Fruit fly (Drosophila melanogaster) whole organism, embryonic: Measurements from ENCODE around the gene CG5196.

ENCODE experiments used
- CG10209 ChIP-seq: fragments of 200-800 bp; sonication (Bioruptor generic); optimal IDR thresholded peaks from 3 replicates; lab custom pipeline; 2017; ENCODE audit warnings: missing biosample characterization, mild to moderate bottlenecking, missing genetic modification characterization, missing genetic modification reagents
- CG10979 ChIP-seq: fragments of 200-800 bp; sonication (Bioruptor generic); optimal IDR thresholded peaks from 2 replicates; lab custom pipeline; 2018; ENCODE audit warnings: missing biosample characterization, mild to moderate bottlenecking, missing genetic modification characterization, moderate library complexity
- CG11085 ChIP-seq: fragments of 200-800 bp; sonication (Bioruptor generic); IDR thresholded peaks from 2 replicates; pipeline ENCODE4 v1.3.6; 2022; ENCODE audit warnings: missing biosample characterization, missing genetic modification characterization
- CG11504 ChIP-seq: fragments of 200-800 bp; sonication (Bioruptor generic); optimal IDR thresholded peaks from 3 replicates; lab custom pipeline; 2019; ENCODE audit warnings: missing biosample characterization, mild to moderate bottlenecking, missing genetic modification characterization, moderate library complexity
- CG11560 ChIP-seq: fragments of 200-800 bp; sonication (Bioruptor generic); IDR thresholded peaks from 3 replicates; pipeline ENCODE4 v1.3.6; 2022; ENCODE audit warnings: missing biosample characterization, missing genetic modification characterization
- CG12071 ChIP-seq: fragments of 200-800 bp; sonication (Bioruptor generic); optimal IDR thresholded peaks from 3 replicates; lab custom pipeline; 2018; ENCODE audit warnings: missing biosample characterization, mild to moderate bottlenecking, missing genetic modification characterization
- CG12155 ChIP-seq: fragments of 200-800 bp; sonication (Bioruptor generic); optimal IDR thresholded peaks from 3 replicates; lab custom pipeline; 2016; ENCODE audit warnings: missing biosample characterization, missing genetic modification characterization
- CG12299 ChIP-seq: fragments of 200-800 bp; sonication (Bioruptor generic); optimal IDR thresholded peaks from 2 replicates; lab custom pipeline; 2018; ENCODE audit warnings: missing biosample characterization, mild to moderate bottlenecking, missing genetic modification characterization
- CG1233 ChIP-seq: fragments of 200-800 bp; sonication (Bioruptor generic); optimal IDR thresholded peaks from 4 replicates; lab custom pipeline; 2018; ENCODE audit warnings: missing biosample characterization, mild to moderate bottlenecking, missing genetic modification characterization
- CG1647 ChIP-seq: fragments of 200-800 bp; sonication (Bioruptor generic); optimal IDR thresholded peaks from 3 replicates; lab custom pipeline; 2016; ENCODE audit warnings: missing biosample characterization, missing genetic modification characterization
- CG16863 ChIP-seq: fragments of 200-800 bp; sonication (Bioruptor generic); optimal IDR thresholded peaks from 3 replicates; lab custom pipeline; 2016; ENCODE audit warnings: missing biosample characterization, missing genetic modification characterization
- CG17186 ChIP-seq: fragments of 200-800 bp; sonication (Bioruptor generic); optimal IDR thresholded peaks from 3 replicates; lab custom pipeline; 2017; ENCODE audit warnings: missing biosample characterization, missing genetic modification reagents, missing genetic modification characterization
- CG2712 ChIP-seq: fragments of 200-800 bp; optimal IDR thresholded peaks from 3 replicates; lab custom pipeline; 2019; ENCODE audit warnings: missing biosample characterization, mild to moderate bottlenecking, missing genetic modification characterization, moderate library complexity
- CG31365 ChIP-seq: fragments of 200-800 bp; sonication (Bioruptor generic); optimal IDR thresholded peaks from 2 replicates; lab custom pipeline; 2018; ENCODE audit warnings: missing biosample characterization, mild to moderate bottlenecking, missing genetic modification characterization
- CG42726 ChIP-seq: fragments of 200-800 bp; sonication (Bioruptor generic); IDR thresholded peaks from 2 replicates; pipeline ENCODE4 v1.3.6; 2022; ENCODE audit warnings: missing biosample characterization, missing genetic modification characterization; ENCODE audit not compliant: partially characterized antibody
- CG4282 ChIP-seq: fragments of 200-800 bp; sonication (Bioruptor generic); optimal IDR thresholded peaks from 2 replicates; lab custom pipeline; 2016; ENCODE audit warnings: missing biosample characterization, missing genetic modification characterization
- CG4617 ChIP-seq: fragments of 200-800 bp; sonication (Bioruptor generic); optimal IDR thresholded peaks from 3 replicates; lab custom pipeline; 2016; ENCODE audit warnings: missing biosample characterization, missing genetic modification characterization, borderline replicate concordance
- CG6272 ChIP-seq: fragments of 200-800 bp; sonication (Bioruptor generic); IDR thresholded peaks from 2 replicates; pipeline ENCODE4 v1.3.6; 2022; ENCODE audit warnings: missing biosample characterization, missing genetic modification characterization
- CG8478 ChIP-seq: fragments of >200 bp; optimal IDR thresholded peaks from 2 replicates; lab custom pipeline; 2018
- CG9215 ChIP-seq: fragments of 200-800 bp; sonication (Bioruptor generic); IDR thresholded peaks from 2 replicates; pipeline ENCODE4 v1.3.6; 2022; ENCODE audit warnings: missing biosample characterization, missing genetic modification characterization
- D19B ChIP-seq: fragments of 200-800 bp; sonication (Bioruptor generic); optimal IDR thresholded peaks from 2 replicates; lab custom pipeline; 2017; ENCODE audit warnings: missing biosample characterization, mild to moderate bottlenecking, missing genetic modification characterization
- Dll ChIP-seq: fragments of 200-800 bp; sonication (Bioruptor generic); IDR thresholded peaks from 4 replicates; pipeline ENCODE4 v1.3.6; 2022; ENCODE audit warnings: missing biosample characterization, missing genetic modification characterization; ENCODE audit not compliant: partially characterized antibody
- Dref ChIP-seq: fragments of 200-800 bp; sonication (Bioruptor generic); IDR thresholded peaks from 2 replicates; pipeline ENCODE4 v1.3.6; 2022; ENCODE audit warnings: missing biosample characterization, missing genetic modification characterization
- Fer3 ChIP-seq: fragments of 200-800 bp; sonication (Bioruptor generic); optimal IDR thresholded peaks from 2 replicates; lab custom pipeline; 2018; ENCODE audit warnings: missing biosample characterization, mild to moderate bottlenecking, missing genetic modification characterization, moderate library complexity
- Hey ChIP-seq: fragments of 200-800 bp; sonication (Bioruptor generic); optimal IDR thresholded peaks from 3 replicates; lab custom pipeline; 2018; ENCODE audit warnings: missing biosample characterization, mild to moderate bottlenecking, missing genetic modification characterization
- Hmx ChIP-seq: fragments of 200-800 bp; sonication (Bioruptor generic); optimal IDR thresholded peaks from 2 replicates; lab custom pipeline; 2016; ENCODE audit warnings: missing biosample characterization, missing genetic modification characterization
- Hsf ChIP-seq: fragments of 200-800 bp; sonication (Bioruptor generic); optimal IDR thresholded peaks from 3 replicates; lab custom pipeline; 2016; ENCODE audit warnings: missing biosample characterization, missing genetic modification characterization
- Neu2 ChIP-seq: fragments of 200-800 bp; sonication (Bioruptor generic); optimal IDR thresholded peaks from 3 replicates; lab custom pipeline; 2016; ENCODE audit warnings: missing biosample characterization, missing genetic modification characterization, borderline replicate concordance
- Taf1 ChIP-seq: fragments of 200-800 bp; sonication (Bioruptor generic); IDR thresholded peaks from 2 replicates; pipeline ENCODE4 v1.3.6; 2022; ENCODE audit warnings: missing biosample characterization, missing genetic modification characterization
- Tbp ChIP-seq: fragments of >200 bp; optimal IDR thresholded peaks from 2 replicates; lab custom pipeline; 2018; ENCODE audit warnings: missing biosample characterization, missing genetic modification characterization
- Xbp1 ChIP-seq: fragments of 200-800 bp; sonication (Bioruptor generic); optimal IDR thresholded peaks from 3 replicates; lab custom pipeline; 2016; ENCODE audit warnings: missing biosample characterization, mild to moderate bottlenecking, missing genetic modification characterization
- amos ChIP-seq: fragments of 200-800 bp; sonication (Bioruptor generic); IDR thresholded peaks from 2 replicates; pipeline ENCODE4 v1.3.6; 2022; ENCODE audit warnings: missing biosample characterization, missing genetic modification characterization; ENCODE audit not compliant: partially characterized antibody
- ato ChIP-seq: fragments of 200-800 bp; sonication (Bioruptor generic); IDR thresholded peaks from 2 replicates; pipeline ENCODE4 v1.3.6; 2022; ENCODE audit warnings: missing biosample characterization, missing genetic modification characterization; ENCODE audit not compliant: partially characterized antibody
- bab2 ChIP-seq: fragments of 200-800 bp; sonication (Bioruptor generic); optimal IDR thresholded peaks from 2 replicates; lab custom pipeline; 2016; ENCODE audit warnings: missing biosample characterization, missing genetic modification characterization
- bigmax ChIP-seq: fragments of 200-800 bp; sonication (Bioruptor generic); optimal IDR thresholded peaks from 2 replicates; lab custom pipeline; 2018; ENCODE audit warnings: missing biosample characterization, mild to moderate bottlenecking, missing genetic modification characterization
- dati ChIP-seq: fragments of 200-800 bp; sonication (Bioruptor generic); IDR thresholded peaks from 2 replicates; pipeline ENCODE4 v1.3.6; 2022; ENCODE audit warnings: missing biosample characterization, missing genetic modification characterization
- dimm ChIP-seq: fragments of 200-800 bp; sonication (Bioruptor generic); IDR thresholded peaks from 2 replicates; pipeline ENCODE4 v1.3.6; 2022; ENCODE audit warnings: missing biosample characterization, missing genetic modification characterization
- fru ChIP-seq: fragments of >200 bp; optimal IDR thresholded peaks from 2 replicates; lab custom pipeline; 2017
- grn ChIP-seq: fragments of 200-800 bp; sonication (Bioruptor generic); optimal IDR thresholded peaks from 3 replicates; lab custom pipeline; 2017; ENCODE audit warnings: missing biosample characterization, missing genetic modification characterization
- ham ChIP-seq: fragments of 200-800 bp; sonication (Bioruptor generic); IDR thresholded peaks from 2 replicates; pipeline ENCODE4 v1.3.6; 2022; ENCODE audit warnings: missing biosample characterization, missing genetic modification characterization
- hth ChIP-seq: fragments of >200 bp; optimal IDR thresholded peaks from 2 replicates; lab custom pipeline; 2017; ENCODE audit warnings: inconsistent platforms
- insv ChIP-seq, 2 experiments: fragments of 200-800 bp; sonication (Bioruptor generic); optimal IDR thresholded peaks; 3 replicates each; lab custom pipeline; 2016 to 2018; ENCODE audit warnings: missing biosample characterization in 2 of 2, missing genetic modification characterization in 2 of 2
- inv ChIP-seq: fragments of 200-800 bp; sonication (Bioruptor generic); IDR thresholded peaks from 2 replicates; pipeline ENCODE4 v1.3.6; 2022; ENCODE audit warnings: missing biosample characterization, missing genetic modification characterization; ENCODE audit not compliant: partially characterized antibody
- lmd ChIP-seq: fragments of 200-800 bp; sonication (Bioruptor generic); IDR thresholded peaks from 2 replicates; pipeline ENCODE4 v1.3.6; 2022; ENCODE audit warnings: missing biosample characterization, missing genetic modification characterization
- pho ChIP-seq: fragments of 200-800 bp; sonication (Bioruptor generic); optimal IDR thresholded peaks from 2 replicates; lab custom pipeline; 2016; ENCODE audit warnings: missing biosample characterization, missing genetic modification characterization
- pnt ChIP-seq: fragments of 200-800 bp; sonication (Bioruptor generic); optimal IDR thresholded peaks from 3 replicates; lab custom pipeline; 2016; ENCODE audit warnings: missing biosample characterization, missing genetic modification characterization
- pum ChIP-seq: fragments of 200-800 bp; sonication (Bioruptor generic); optimal IDR thresholded peaks from 2 replicates; lab custom pipeline; 2016; ENCODE audit warnings: missing biosample characterization, missing genetic modification characterization
- ranshi ChIP-seq: fragments of 200-800 bp; sonication (Bioruptor generic); IDR thresholded peaks from 2 replicates; pipeline ENCODE4 v1.3.6; 2022; ENCODE audit warnings: missing biosample characterization, missing genetic modification characterization
- slou ChIP-seq: fragments of 200-800 bp; sonication (Bioruptor generic); optimal IDR thresholded peaks from 3 replicates; lab custom pipeline; 2016; ENCODE audit warnings: missing biosample characterization, missing genetic modification characterization
- trh ChIP-seq: fragments of 200-800 bp; sonication (Bioruptor generic); optimal IDR thresholded peaks from 2 replicates; lab custom pipeline; 2016; ENCODE audit warnings: missing biosample characterization, missing genetic modification characterization
- yki ChIP-seq: fragments of >200 bp; optimal IDR thresholded peaks from 3 replicates; lab custom pipeline; 2018

Gene CG5196

DNA sequence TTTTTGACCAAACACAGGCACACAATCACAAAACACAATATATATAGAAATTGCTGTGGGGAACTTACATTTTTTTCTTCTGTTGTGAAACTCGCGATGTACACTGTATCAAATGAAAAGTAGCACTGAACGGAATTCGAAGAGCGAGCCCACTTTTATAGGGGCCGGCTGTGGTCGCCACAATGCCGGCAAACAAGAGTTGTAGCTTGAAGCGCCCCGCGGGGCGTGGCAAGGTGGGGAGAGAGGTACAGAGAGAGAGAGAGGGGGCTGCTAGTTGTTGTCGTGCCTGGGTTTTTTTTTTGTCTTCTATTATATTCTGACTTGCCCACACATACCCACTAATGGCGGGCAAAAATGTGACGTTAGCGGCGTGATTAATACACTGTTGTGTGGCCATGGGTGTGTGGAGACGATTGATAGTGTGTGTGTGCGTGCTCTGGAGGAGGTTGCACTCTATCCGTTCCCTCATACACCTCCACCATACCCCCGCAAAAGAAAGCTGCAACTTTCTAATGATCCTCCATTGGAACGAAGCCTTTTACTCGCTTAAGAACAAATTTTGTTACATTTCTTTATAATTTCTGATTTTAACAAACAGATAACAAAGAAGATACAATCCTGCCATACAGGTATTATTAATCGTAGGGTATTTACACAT is 38.9 kb upstream of the CG5196 start, which contains the start of gene GstD1 (continued):
- no peak for TF ChIP-seq insv (GFP tag; optimal IDR thresholded peaks at IDR 0.05; lab: Kevin White, UChicago)
- no peak for TF ChIP-seq Hsf (GFP tag; lab: Kevin White, UChicago)
- no peak for TF ChIP-seq trh (GFP tag; lab: Kevin White, UChicago)
- TF ChIP-seq CG10209, result no peak
- TF ChIP-seq inv (GFP tag; lab: Robert Waterston, UW), result peak; percentile 45; the same call in 1 of the 2 replicates
- TF ChIP-seq CG8478 (lab: Kevin White, UChicago), result no peak
- no peak for TF ChIP-seq CG12071
- TF ChIP-seq ham (GFP tag; lab: Robert Waterston, UW), result no peak
- no peak for TF ChIP-seq Taf1 (GFP tag; lab: Robert Waterston, UW)
- no peak for TF ChIP-seq dimm (GFP tag; lab: Robert Waterston, UW)
- TF ChIP-seq Hmx (GFP tag; lab: Kevin White, UChicago), result no peak
- 0 out of 2 replicates have a peak, but pooled peaks have one; percentile 45 for TF ChIP-seq CG9215 (GFP tag; lab: Robert Waterston, UW)
- no peak for TF ChIP-seq CG11085
- peak; percentile 47 for TF ChIP-seq lmd (GFP tag; lab: Robert Waterston, UW)
- no peak for TF ChIP-seq yki (lab: Kevin White, UChicago)
- TF ChIP-seq Tbp (GFP tag; lab: Kevin White, UChicago), result no peak
- peak; percentile 18 for TF ChIP-seq Hey
- TF ChIP-seq CG1233 (GFP tag; lab: Kevin White, UChicago), result peak; percentile 4
- no peak for TF ChIP-seq Neu2 (GFP tag; lab: Kevin White, UChicago)
- TF ChIP-seq dati (GFP tag; lab: Robert Waterston, UW), result no peak
- TF ChIP-seq CG1647 (GFP tag; lab: Kevin White, UChicago), result peak; percentile 36
- TF ChIP-seq slou, result no peak
- no peak for TF ChIP-seq CG4617 (GFP tag; lab: Kevin White, UChicago)
- TF ChIP-seq Xbp1, result peak; percentile 36
- no peak for TF ChIP-seq fru (lab: Kevin White, UChicago)
- no peak for TF ChIP-seq CG17186 (GFP tag; lab: Kevin White, UChicago)
- no peak for TF ChIP-seq CG6272 (GFP tag; lab: Robert Waterston, UW)
- TF ChIP-seq CG12155 (GFP tag; lab: Kevin White, UChicago), result peak; percentile 42
- no peak for TF ChIP-seq hth (lab: Kevin White, UChicago)
- TF ChIP-seq CG11504, result peak; percentile 50
- TF ChIP-seq grn (GFP tag; lab: Kevin White, UChicago), result no peak
- TF ChIP-seq pho (GFP tag; lab: Kevin White, UChicago), result peak; percentile 19
- TF ChIP-seq CG11560 (tag; lab: Robert Waterston, UW), result no peak
- peak; percentile 45; the same call in 1 of the 2 replicates for TF ChIP-seq CG42726 (GFP tag; lab: Robert Waterston, UW)
- TF ChIP-seq Dll, result peak; percentile 54; the same call in 1 of the 4 replicates
- peak; percentile 51 for TF ChIP-seq bab2 (GFP tag; lab: Kevin White, UChicago)
- peak; percentile 3 for TF ChIP-seq CG4282
- TF ChIP-seq CG31365 (tag; lab: Kevin White, UChicago), result no peak
- TF ChIP-seq bigmax, result no peak
- no peak for TF ChIP-seq Dref (GFP tag; lab: Robert Waterston, UW)
- no peak for TF ChIP-seq CG12299 (tag; lab: Kevin White, UChicago)
- peak; percentile 36; the same call in 1 of the 2 replicates for TF ChIP-seq amos (GFP tag; lab: Robert Waterston, UW)
- TF ChIP-seq pnt (GFP tag; lab: Kevin White, UChicago), result no peak
- TF ChIP-seq pum (GFP tag; lab: Kevin White, UChicago), result peak; percentile 6
- TF ChIP-seq Fer3 (tag; lab: Kevin White, UChicago), result peak; percentile 12
- TF ChIP-seq ranshi (GFP tag; lab: Robert Waterston, UW), result no peak; the same call in 1 of the 2 replicates
- TF ChIP-seq CG16863, result no peak
- TF ChIP-seq D19B (GFP tag; lab: Kevin White, UChicago), result peak; percentile 33
- TF ChIP-seq CG10979 (tag; lab: Kevin White, UChicago), result peak; percentile 12
- peak; percentile 21 for TF ChIP-seq CG2712
- TF ChIP-seq ato (GFP tag; lab: Robert Waterston, UW), result no peak
